Fruit fly (Drosophila melanogaster): Measurements from ENCODE around the gene mRpL38.

mRpL38 gene

DNA sequence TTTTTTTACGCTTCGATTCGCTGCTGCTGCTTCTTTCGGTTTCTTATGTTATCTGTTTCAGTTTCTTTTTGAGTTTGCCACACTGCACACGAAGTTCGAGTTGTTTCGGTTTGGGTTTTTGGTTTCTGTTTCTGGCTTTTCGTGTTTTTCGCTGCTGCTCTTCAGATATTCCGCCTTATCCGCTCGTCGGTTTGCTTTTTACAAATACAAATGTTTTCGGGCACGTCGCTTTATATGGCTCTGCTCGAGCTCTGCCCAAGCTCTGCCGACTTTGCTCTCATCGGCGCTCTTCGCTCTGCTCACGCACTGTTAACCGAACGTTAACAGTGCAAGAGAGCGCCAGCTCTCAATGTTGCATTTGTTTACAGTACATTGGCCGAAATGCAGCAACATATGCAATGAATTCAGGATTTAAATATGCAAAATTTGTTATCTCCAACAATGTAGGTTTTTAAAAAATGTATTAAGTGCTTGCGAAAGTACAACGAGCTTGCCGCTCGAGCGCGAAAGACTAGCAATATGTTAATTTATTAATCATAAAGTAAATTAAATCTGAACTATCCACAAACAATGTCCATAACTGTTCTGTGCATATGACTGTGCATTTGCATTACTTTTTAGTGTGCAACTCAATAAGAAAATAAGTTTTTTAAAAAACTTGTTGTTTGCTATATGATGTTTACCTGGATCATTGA, 14.7 kb upstream of the mRpL38 start:
- no peak for TF ChIP-seq Sin3A (optimal IDR thresholded peaks at IDR 0.05)
- no peak for TF ChIP-seq h (optimal IDR thresholded peaks at IDR 0.05)
- TF ChIP-seq Myc (optimal IDR thresholded peaks at IDR 0.05), result no peak
- TF ChIP-seq insv (optimal IDR thresholded peaks at IDR 0.05), result no peak
- no peak for TF ChIP-seq ttk (optimal IDR thresholded peaks at IDR 0.05)
- no peak for TF ChIP-seq psq (optimal IDR thresholded peaks at IDR 0.05)

DNA sequence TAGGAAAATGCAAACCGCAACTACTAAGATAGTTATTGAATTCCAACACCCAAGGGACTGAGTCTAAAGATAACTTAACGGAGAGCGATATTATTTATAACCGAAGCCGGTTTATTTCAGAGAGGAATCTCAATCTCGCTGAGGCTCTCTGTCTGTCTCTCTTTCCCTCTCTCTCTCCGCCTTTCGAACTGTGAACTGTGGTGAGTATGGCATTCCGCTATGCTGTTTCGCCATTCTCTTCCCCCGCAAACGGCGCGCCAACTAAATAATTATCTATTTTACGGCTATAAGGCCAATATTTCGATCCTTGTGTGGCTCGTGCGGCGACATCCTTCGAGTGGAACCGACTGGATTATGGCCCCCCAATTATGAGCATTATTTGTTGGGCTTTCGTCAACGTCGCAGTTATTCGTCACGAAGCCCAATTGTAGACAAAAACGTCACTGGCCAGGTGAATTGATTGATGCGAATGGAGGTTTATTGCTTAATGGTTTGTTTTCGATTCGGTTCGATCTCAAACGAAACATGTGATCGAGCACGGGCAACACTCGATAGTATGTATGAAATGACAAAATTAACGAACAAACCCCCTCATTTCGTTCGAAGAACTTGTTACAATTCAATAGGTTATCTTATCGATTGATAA, 13.8 kb upstream of the mRpL38 start:
- no peak for TF ChIP-seq psq (optimal IDR thresholded peaks at IDR 0.05)
- TF ChIP-seq Myc (optimal IDR thresholded peaks at IDR 0.05), result no peak
- TF ChIP-seq h (optimal IDR thresholded peaks at IDR 0.05), result no peak
- no peak for TF ChIP-seq insv (optimal IDR thresholded peaks at IDR 0.05)
- no peak for TF ChIP-seq Sin3A (optimal IDR thresholded peaks at IDR 0.05)
- TF ChIP-seq ttk (optimal IDR thresholded peaks at IDR 0.05), result no peak

DNA sequence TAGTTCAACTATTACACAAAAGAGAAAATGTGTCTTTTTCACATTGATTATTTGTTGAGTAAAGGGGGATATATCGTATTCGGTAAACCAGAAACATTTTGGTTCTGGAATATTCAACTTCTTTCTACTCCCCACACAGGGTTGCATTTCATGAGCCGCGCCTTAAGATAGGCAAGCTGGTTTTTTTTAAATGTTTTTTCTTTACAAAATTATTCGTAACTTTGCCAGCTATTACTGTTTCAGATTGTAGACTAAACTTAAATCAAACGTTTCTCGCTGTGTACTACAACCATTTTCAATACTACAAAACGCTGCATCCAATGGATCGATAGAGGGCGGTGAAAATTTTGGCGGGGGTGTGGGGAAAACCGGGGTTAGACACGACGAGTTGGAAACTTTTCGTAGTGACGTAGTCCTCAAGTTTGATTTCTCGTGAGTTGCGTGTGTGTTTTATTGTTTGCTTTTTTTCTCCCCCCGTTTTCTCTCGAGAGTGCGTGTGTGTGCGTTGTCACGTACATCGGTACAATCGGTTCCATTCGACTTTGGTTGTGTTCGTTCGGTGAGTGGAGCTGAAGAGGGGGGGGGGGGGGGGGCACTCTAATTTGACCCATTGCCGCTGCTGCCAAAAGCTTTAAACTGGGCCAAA, 12.5 kb upstream of the mRpL38 start:
- TF ChIP-seq Myc (optimal IDR thresholded peaks at IDR 0.05) (no peak), Sin3A (optimal IDR thresholded peaks at IDR 0.05) (no peak), psq (optimal IDR thresholded peaks at IDR 0.05) (no peak), insv (optimal IDR thresholded peaks at IDR 0.05) (no peak), h (optimal IDR thresholded peaks at IDR 0.05) (no peak)

DNA sequence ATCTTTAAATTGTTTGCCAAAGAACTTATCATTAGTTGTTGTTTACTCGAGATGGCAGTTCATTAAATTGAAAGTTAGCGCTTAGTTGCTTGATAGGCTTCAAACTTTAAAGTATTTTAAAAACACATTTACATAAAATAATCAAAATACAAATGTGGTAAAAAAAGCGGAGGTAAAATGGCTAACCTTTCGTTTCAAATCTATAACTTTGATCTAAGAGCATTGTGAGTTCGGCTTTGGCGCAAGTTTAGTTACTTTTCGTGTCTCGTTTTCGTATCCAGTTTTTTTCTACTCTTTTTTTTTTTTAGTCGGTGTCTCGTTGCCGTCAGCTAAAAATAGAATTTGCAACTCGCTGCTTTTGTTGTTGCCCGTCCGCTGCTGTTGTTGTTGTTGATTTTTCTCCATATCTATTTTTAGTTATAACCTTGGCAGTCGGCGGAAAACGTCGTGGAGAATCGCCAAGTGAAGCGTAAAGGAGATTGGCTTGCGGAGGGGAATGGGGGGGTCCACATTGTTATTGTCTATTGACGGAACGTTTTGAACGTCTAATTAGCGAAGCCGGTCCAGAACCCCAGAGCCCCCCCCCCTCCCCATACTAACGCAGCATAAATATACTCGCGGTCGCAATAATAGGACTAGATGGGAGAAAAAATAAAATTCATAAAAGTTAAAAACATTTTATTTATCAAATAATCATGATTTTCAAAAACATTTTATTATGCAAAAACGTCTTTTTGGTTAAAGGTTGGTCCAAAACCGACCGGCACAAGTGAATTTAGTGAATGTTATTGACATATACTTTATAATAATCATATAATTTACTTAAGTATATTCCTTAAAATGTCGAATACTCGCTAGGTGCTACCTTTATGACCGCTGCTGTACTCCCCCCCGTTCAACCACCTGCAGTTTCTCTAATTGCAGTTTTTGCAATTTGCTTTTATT, 11.3 kb upstream of the mRpL38 start:
- TF ChIP-seq insv (optimal IDR thresholded peaks at IDR 0.05) (no peak), ttk (optimal IDR thresholded peaks at IDR 0.05) (no peak), Myc (optimal IDR thresholded peaks at IDR 0.05) (no peak), h (optimal IDR thresholded peaks at IDR 0.05) (no peak), Sin3A (optimal IDR thresholded peaks at IDR 0.05) (no peak), psq (optimal IDR thresholded peaks at IDR 0.05) (no peak)

DNA sequence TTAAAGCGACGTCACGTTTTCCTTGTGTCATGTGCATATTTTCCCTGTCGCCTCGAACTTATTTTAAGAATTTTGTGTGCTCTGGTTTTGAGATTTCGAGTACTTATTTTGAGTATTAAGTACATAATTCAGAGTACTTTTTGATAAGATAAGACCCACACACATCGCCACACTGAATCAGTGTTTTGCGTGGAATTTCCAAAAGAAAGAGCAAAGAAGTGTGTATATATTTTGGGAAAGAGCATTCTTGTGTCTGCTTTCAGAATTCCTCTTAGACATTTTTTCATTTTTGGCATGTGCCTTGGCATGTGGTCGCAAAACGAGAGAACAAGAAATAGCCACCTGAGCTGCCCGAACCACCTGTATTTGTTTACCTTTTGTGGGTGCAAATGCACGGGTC, 10.3 kb upstream of the mRpL38 start:
- TF ChIP-seq insv (optimal IDR thresholded peaks at IDR 0.05), result no peak
- TF ChIP-seq Sin3A (optimal IDR thresholded peaks at IDR 0.05), result no peak
- TF ChIP-seq Myc (optimal IDR thresholded peaks at IDR 0.05), result no peak
- no peak for TF ChIP-seq h (optimal IDR thresholded peaks at IDR 0.05)
- TF ChIP-seq ttk (optimal IDR thresholded peaks at IDR 0.05), result no peak
- TF ChIP-seq psq (optimal IDR thresholded peaks at IDR 0.05), result no peak

DNA sequence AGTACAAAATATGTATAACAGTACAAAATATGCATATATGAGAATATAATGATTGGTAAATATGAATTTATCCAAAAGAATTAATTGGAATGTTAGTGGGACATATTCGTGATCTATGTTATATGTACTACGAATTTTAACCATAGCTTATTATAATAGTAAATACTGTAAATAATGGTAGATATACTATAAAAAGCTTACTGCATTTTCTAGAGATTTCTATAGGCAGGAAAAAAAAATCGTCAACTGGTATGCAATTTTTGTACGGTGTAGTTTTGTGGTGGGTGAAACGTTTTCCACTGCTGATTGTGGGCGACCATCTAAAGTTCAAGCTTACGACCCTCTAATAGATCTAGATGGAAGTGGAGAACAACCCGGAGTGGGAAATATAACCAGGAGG, 9.2 kb upstream of the mRpL38 start:
- no peak for TF ChIP-seq insv (optimal IDR thresholded peaks at IDR 0.05)
- TF ChIP-seq Myc (optimal IDR thresholded peaks at IDR 0.05), result no peak
- TF ChIP-seq ttk (optimal IDR thresholded peaks at IDR 0.05), result no peak
- no peak for TF ChIP-seq psq (optimal IDR thresholded peaks at IDR 0.05)
- TF ChIP-seq h (optimal IDR thresholded peaks at IDR 0.05), result no peak
- no peak for TF ChIP-seq Sin3A (optimal IDR thresholded peaks at IDR 0.05)

DNA sequence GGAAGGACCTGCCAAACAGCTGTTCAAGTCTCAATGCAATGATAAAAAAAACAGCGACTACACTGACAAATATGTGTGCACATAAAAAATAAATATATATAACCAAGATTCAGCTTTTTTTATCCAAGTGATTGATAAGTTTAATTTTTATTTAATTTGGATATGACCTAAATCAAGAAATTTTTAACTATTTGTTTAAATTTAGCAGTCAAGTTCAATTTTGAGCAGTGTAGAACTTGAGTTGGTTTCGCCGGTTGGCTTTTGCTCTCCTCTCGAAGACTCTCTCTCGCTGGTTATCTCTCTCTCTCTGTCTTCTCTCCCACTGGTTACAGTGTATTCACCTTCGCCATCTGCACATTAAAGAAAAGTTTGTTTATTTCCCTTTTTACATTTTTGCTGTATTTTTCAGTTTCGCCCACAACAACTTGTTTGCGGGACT, 8.0 kb upstream of the mRpL38 start:
- TF ChIP-seq psq (optimal IDR thresholded peaks at IDR 0.05) (no peak), insv (optimal IDR thresholded peaks at IDR 0.05) (no peak)

DNA sequence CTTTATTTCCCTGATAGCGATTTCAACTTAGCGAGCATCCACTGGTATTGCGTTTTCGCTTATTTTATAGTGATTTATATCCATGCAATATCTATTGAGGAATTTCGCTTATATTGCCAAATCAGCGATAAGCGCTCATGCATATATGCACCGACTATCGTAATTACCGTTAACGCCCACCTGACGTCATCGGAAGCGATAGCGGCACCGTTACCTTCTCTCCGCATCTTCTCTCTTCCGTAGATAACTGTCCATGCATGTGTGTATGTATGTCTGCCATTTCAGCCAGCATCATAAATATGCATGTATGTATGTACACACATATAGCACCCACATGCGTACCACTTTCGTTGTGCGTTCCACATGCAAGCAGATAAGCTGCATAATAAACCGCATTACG, 4.9 kb upstream of the mRpL38 start:
- TF ChIP-seq psq (optimal IDR thresholded peaks at IDR 0.05) (no peak), Myc (optimal IDR thresholded peaks at IDR 0.05) (no peak), ttk (optimal IDR thresholded peaks at IDR 0.05) (no peak), Sin3A (optimal IDR thresholded peaks at IDR 0.05) (no peak), insv (optimal IDR thresholded peaks at IDR 0.05) (no peak), h (optimal IDR thresholded peaks at IDR 0.05) (no peak)

DNA sequence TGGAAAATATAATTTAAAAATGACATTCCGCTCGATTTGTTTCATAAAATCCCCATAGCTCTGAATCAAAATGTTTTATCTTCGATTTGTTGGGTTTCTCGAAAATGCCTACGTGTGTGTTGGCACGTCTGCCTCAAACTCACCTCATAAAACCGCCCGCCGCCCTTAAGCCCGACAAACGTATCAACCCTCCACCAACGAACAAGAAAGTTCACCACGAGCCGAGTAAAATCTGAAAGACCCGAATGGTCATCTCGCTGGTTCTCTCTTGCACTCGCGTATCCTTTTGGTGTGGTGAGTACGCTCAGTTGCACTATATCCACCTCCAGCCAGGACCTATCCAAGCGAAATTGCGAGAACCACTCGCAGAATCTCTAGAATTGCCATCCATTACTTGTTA, 4.1 kb upstream of the mRpL38 start:
- no peak for TF ChIP-seq Sin3A (optimal IDR thresholded peaks at IDR 0.05)
- TF ChIP-seq psq (optimal IDR thresholded peaks at IDR 0.05), result no peak
- no peak for TF ChIP-seq insv (optimal IDR thresholded peaks at IDR 0.05)
- TF ChIP-seq ttk (optimal IDR thresholded peaks at IDR 0.05), result no peak
- no peak for TF ChIP-seq h (optimal IDR thresholded peaks at IDR 0.05)
- TF ChIP-seq Myc (optimal IDR thresholded peaks at IDR 0.05), result no peak

DNA sequence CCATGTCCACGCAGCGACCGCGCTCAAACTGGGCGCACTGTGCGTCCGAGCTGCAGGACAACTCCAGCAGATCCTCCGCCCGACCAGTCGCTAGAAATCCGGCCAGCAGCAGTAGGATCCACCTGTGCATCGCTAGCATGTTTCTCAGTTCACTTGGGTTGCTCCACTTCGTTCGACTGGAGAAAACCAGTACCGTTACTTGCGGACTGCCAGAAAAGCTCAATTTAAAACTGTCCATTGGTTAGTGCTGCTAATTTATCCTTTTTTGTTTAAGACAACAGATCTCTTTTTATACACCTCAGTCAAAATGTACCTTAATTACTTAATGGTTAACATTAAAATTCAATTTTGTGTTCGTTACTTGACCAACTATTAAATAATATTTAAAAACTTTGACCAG, 424 bp upstream of the mRpL38 start, which contains the start of gene CG11674:
CG11674 (minus strand) TSS at position 215 of the 400 bp plus-strand sequence.
- TF ChIP-seq Sin3A (optimal IDR thresholded peaks at IDR 0.05) (no peak), h (optimal IDR thresholded peaks at IDR 0.05) (no peak), ttk (optimal IDR thresholded peaks at IDR 0.05) (no peak), psq (optimal IDR thresholded peaks at IDR 0.05) (no peak)

DNA sequence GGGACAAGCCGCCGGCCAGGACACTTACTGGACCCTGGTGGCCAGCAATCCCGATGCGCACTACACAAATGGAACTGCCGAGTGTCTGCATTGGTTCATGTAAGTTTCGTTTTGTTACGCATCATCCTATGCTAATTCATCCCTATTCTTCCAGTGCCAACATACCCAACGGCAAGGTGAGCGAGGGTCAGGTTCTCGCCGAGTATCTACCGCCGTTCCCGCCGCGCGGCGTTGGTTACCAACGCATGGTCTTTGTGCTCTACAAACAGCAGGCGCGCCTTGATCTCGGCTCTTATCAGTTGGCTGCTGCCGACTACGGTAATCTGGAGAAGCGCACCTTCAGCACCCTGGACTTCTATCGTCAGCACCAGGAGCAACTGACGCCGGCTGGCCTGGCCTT, 954 bp downstream of the mRpL38 start:
- TF ChIP-seq Sin3A (optimal IDR thresholded peaks at IDR 0.05) (no peak), h (optimal IDR thresholded peaks at IDR 0.05) (no peak), psq (optimal IDR thresholded peaks at IDR 0.05) (no peak), ttk (optimal IDR thresholded peaks at IDR 0.05) (no peak), insv (optimal IDR thresholded peaks at IDR 0.05) (no peak), Myc (optimal IDR thresholded peaks at IDR 0.05) (no peak)
